Worm (Caenorhabditis elegans): ENCODE measurements around the gene smf-3.
A peak's percentile ranks its signal among the peaks of the same experiment; 100 is the strongest.

Gene smf-3

ce11 chrIV:2674915-2675314 lies 56.2 kb downstream of the smf-3 start, which contains the start of gene gpx-4:
TSS of gene gpx-4 (minus strand) at chrIV:2675015.
- TF ChIP-seq lsy-2 (tag; optimal IDR thresholded peaks at IDR 0.05), result peak in 1 of 2 experiments; percentile 10

Data from whole organism, L1 larva.